Worm (Caenorhabditis elegans) whole organism, L3 larva: Measurements from ENCODE around the gene sru-7.

Source experiments
- ama-1 ChIP-seq: fragments of 150-350 bp; optimal IDR thresholded peaks from 2 replicates; lab custom pipeline; 2018
- ceh-82 ChIP-seq: fragments of 150-350 bp; optimal IDR thresholded peaks from 2 replicates; lab custom pipeline; 2014; ENCODE audit warnings: missing biosample characterization, missing genetic modification characterization
- egl-27 ChIP-seq: sonication (generic microtip); optimal IDR thresholded peaks from 4 replicates; lab custom pipeline; 2017; ENCODE audit warnings: missing biosample characterization, missing genetic modification reagents, missing genetic modification characterization
- fkh-10 ChIP-seq: sonication (generic microtip); optimal IDR thresholded peaks from 2 replicates; lab custom pipeline; 2017; ENCODE audit warnings: missing biosample characterization, missing genetic modification reagents, missing genetic modification characterization
- jun-1 ChIP-seq: fragments of 150-350 bp; optimal IDR thresholded peaks from 2 replicates; lab custom pipeline; 2014; ENCODE audit warnings: missing biosample characterization, missing genetic modification reagents, missing genetic modification characterization
- nhr-28 ChIP-seq: fragments of 150-350 bp; optimal IDR thresholded peaks from 2 replicates; lab custom pipeline; 2014; ENCODE audit warnings: missing biosample characterization, missing genetic modification characterization
- nhr-77 ChIP-seq: fragments of 150-350 bp; optimal IDR thresholded peaks from 2 replicates; lab custom pipeline; 2014; ENCODE audit warnings: missing biosample characterization, missing genetic modification characterization
- pha-4 ChIP-seq: fragments of 150-350 bp; optimal IDR thresholded peaks from 2 replicates; lab custom pipeline; 2014; ENCODE audit warnings: missing biosample characterization, missing genetic modification reagents, missing genetic modification characterization
- sea-2 ChIP-seq: fragments of 150-350 bp; sonication (generic microtip); optimal IDR thresholded peaks from 4 replicates; lab custom pipeline; 2014; ENCODE audit warnings: missing biosample characterization, missing genetic modification reagents, missing genetic modification characterization
- skn-1 ChIP-seq: fragments of 150-350 bp; optimal IDR thresholded peaks from 2 replicates; lab custom pipeline; 2014; ENCODE audit warnings: missing biosample characterization, missing genetic modification characterization
- unc-62 ChIP-seq: fragments of 150-350 bp; sonication (generic microtip); optimal IDR thresholded peaks from 4 replicates; lab custom pipeline; 2014; ENCODE audit warnings: missing biosample characterization, missing genetic modification reagents, missing genetic modification characterization
- zag-1 ChIP-seq: fragments of 150-350 bp; optimal IDR thresholded peaks from 2 replicates; lab custom pipeline; 2014; ENCODE audit warnings: missing biosample characterization, missing genetic modification characterization
- ztf-11 ChIP-seq: fragments of 150-350 bp; optimal IDR thresholded peaks from 2 replicates; lab custom pipeline; 2014; ENCODE audit warnings: missing biosample characterization, missing genetic modification characterization
- ztf-4 ChIP-seq: fragments of 150-350 bp; optimal IDR thresholded peaks from 2 replicates; lab custom pipeline; 2014; ENCODE audit warnings: missing biosample characterization, missing genetic modification characterization

ce11 chrIV:8464187-8464586 is 28.2 kb upstream of the sru-7 start:
- TF ChIP-seq ama-1 (lab: Kevin White, UChicago) (no peak), egl-27 (tag; lab: Kevin White, UChicago) (no peak), zag-1 (tag; lab: Kevin White, UChicago) (no peak), nhr-77 (no peak), skn-1 (no peak), sea-2 (GFP tag; lab: Kevin White, UChicago) (no peak), pha-4 (no peak), ztf-11 (tag; lab: Kevin White, UChicago) (no peak), nhr-28 (tag; lab: Kevin White, UChicago) (no peak), ceh-82 (tag; lab: Kevin White, UChicago) (no peak), ztf-4 (tag; lab: Kevin White, UChicago) (no peak), fkh-10 (GFP tag; lab: Kevin White, UChicago) (no peak), jun-1 (tag; lab: Kevin White, UChicago) (no peak), unc-62 (GFP tag; lab: Kevin White, UChicago) (no peak)
